Worm (Caenorhabditis elegans): ENCODE data around the gene toe-1.

- no peak for TF ChIP-seq pbrm-1 (GFP tag; IDR thresholded peaks at IDR 0.05)
- TF ChIP-seq ama-1 (optimal IDR thresholded peaks at IDR 0.05): no peak
- no peak for TF ChIP-seq ama-1 (GFP tag; optimal IDR thresholded peaks at IDR 0.05)
- no peak for TF ChIP-seq snpc-4 (GFP tag; optimal IDR thresholded peaks at IDR 0.05)
- no peak for TF ChIP-seq snpc-4 (tag; optimal IDR thresholded peaks at IDR 0.05)
- no peak for TF ChIP-seq F33H1.4 (GFP tag; IDR thresholded peaks at IDR 0.05)
- no peak for TF ChIP-seq rec-8 (tag; optimal IDR thresholded peaks at IDR 0.05)
Observed at ce11 chrII:4409650-4410049, 15.3 kb upstream of the toe-1 start.

Data from whole organism, young adult.